Fruit fly (Drosophila melanogaster): ENCODE data around the gene CG6296.

dm6 chr3R:26963747-26964174 is 41.5 kb downstream of the CG6296 start:
- TF ChIP-seq CG8632 (GFP tag; optimal IDR thresholded peaks at IDR 0.05) (peak; percentile 25), CG11902 (GFP tag; optimal IDR thresholded peaks at IDR 0.05) (peak; percentile 67), Met (GFP tag; optimal IDR thresholded peaks at IDR 0.05) (peak; percentile 58), esn (GFP tag; optimal IDR thresholded peaks at IDR 0.05) (peak; percentile 50), CG8319 (GFP tag; optimal IDR thresholded peaks at IDR 0.05) (peak; percentile 27), Sox102F (GFP tag; optimal IDR thresholded peaks at IDR 0.05) (peak; percentile 63), CG6792 (GFP tag; optimal IDR thresholded peaks at IDR 0.05) (peak; percentile 51), CG6854 (GFP tag; optimal IDR thresholded peaks at IDR 0.05) (no peak)

Data from whole organism, prepupa.